Worm (Caenorhabditis elegans): ENCODE results near the gene srg-15.

Gene srg-15

ce11 chrII:8741277-8741676 is 31.1 kb upstream of the srg-15 start:
- TF ChIP-seq nhr-25 (tag; optimal IDR thresholded peaks at IDR 0.05) (peak; percentile 20), mdl-1 (tag; optimal IDR thresholded peaks at IDR 0.05) (peak; percentile 64), nfya-1 (tag; optimal IDR thresholded peaks at IDR 0.05; ENCODE audit: insufficient read depth) (peak; percentile 26), egl-5 (tag; optimal IDR thresholded peaks at IDR 0.05) (peak; percentile 86), pha-4 (tag; optimal IDR thresholded peaks at IDR 0.05) (peak; percentile 25), elt-2 (tag; optimal IDR thresholded peaks at IDR 0.05) (peak; percentile 50), unc-39 (tag; optimal IDR thresholded peaks at IDR 0.05) (no peak), eor-1 (tag; optimal IDR thresholded peaks at IDR 0.05) (no peak)

ce11 chrII:8740326-8740949 is 30.2 kb upstream of the srg-15 start:
- TF ChIP-seq elt-1 (tag; optimal IDR thresholded peaks at IDR 0.05) (no peak), fos-1 (tag; optimal IDR thresholded peaks at IDR 0.05) (peak; percentile 66), nhr-11 (tag; optimal IDR thresholded peaks at IDR 0.05) (no peak), lin-39 (tag; optimal IDR thresholded peaks at IDR 0.05) (no peak), mdl-1 (tag; optimal IDR thresholded peaks at IDR 0.05) (peak; percentile 39), egl-5 (tag; optimal IDR thresholded peaks at IDR 0.05) (no peak), hmg-11 (tag; optimal IDR thresholded peaks at IDR 0.05) (no peak), nfya-1 (tag; optimal IDR thresholded peaks at IDR 0.05; ENCODE audit: insufficient read depth) (peak; percentile 17), ztf-11 (tag; optimal IDR thresholded peaks at IDR 0.05) (no peak), jun-1 (tag; optimal IDR thresholded peaks at IDR 0.05) (peak; percentile 67), nhr-76 (tag; optimal IDR thresholded peaks at IDR 0.05) (no peak), pqm-1 (tag; optimal IDR thresholded peaks at IDR 0.05) (peak; percentile 88), ceh-82 (tag; optimal IDR thresholded peaks at IDR 0.05) (no peak), R02D3.7 (tag; optimal IDR thresholded peaks at IDR 0.05) (peak; percentile 7), nhr-43 (tag; optimal IDR thresholded peaks at IDR 0.05; ENCODE audit: poor library complexity, severe bottlenecking) (peak; percentile 65), aly-2 (tag; optimal IDR thresholded peaks at IDR 0.05) (no peak), elt-2 (tag; optimal IDR thresholded peaks at IDR 0.05) (peak; percentile 95), nhr-23 (tag; optimal IDR thresholded peaks at IDR 0.05) (peak; percentile 51), ZK546.5 (tag; optimal IDR thresholded peaks at IDR 0.05) (no peak), nhr-25 (tag; optimal IDR thresholded peaks at IDR 0.05) (peak; percentile 6), ceh-9 (tag; optimal IDR thresholded peaks at IDR 0.05) (no peak), nhr-28 (tag; optimal IDR thresholded peaks at IDR 0.05) (no peak), elt-3 (tag; optimal IDR thresholded peaks at IDR 0.05) (peak; percentile 42 to 91 (median 87))

- TF ChIP-seq elt-2 (tag; optimal IDR thresholded peaks at IDR 0.05) (peak; percentile 89), pqm-1 (tag; optimal IDR thresholded peaks at IDR 0.05) (peak; percentile 80), jun-1 (tag; optimal IDR thresholded peaks at IDR 0.05) (peak; percentile 47), nhr-76 (tag; optimal IDR thresholded peaks at IDR 0.05) (no peak), nhr-67 (tag; optimal IDR thresholded peaks at IDR 0.05) (no peak), ztf-4 (tag; optimal IDR thresholded peaks at IDR 0.05) (no peak), pha-4 (tag; optimal IDR thresholded peaks at IDR 0.05) (peak; percentile 52)
Measured at ce11 chrII:8738955-8739354, 28.7 kb upstream of the srg-15 start.

ce11 chrII:8738244-8738643 is 28.0 kb upstream of the srg-15 start:
- TF ChIP-seq lsy-12 (tag; optimal IDR thresholded peaks at IDR 0.05) = no peak
- no peak for TF ChIP-seq nfya-1 (tag; optimal IDR thresholded peaks at IDR 0.05; ENCODE audit: insufficient read depth)
- TF ChIP-seq eor-1 (tag; optimal IDR thresholded peaks at IDR 0.05) = no peak
- peak; percentile 7 for TF ChIP-seq elt-2 (tag; optimal IDR thresholded peaks at IDR 0.05)
- no peak for TF ChIP-seq unc-39 (tag; optimal IDR thresholded peaks at IDR 0.05)
- no peak for TF ChIP-seq aly-2 (tag; optimal IDR thresholded peaks at IDR 0.05)
- TF ChIP-seq nhr-237 (tag; optimal IDR thresholded peaks at IDR 0.05) = no peak
- TF ChIP-seq snpc-4 (tag; optimal IDR thresholded peaks at IDR 0.05) = no peak
- no peak for TF ChIP-seq R02D3.7 (tag; optimal IDR thresholded peaks at IDR 0.05)

ce11 chrII:8737456-8737855 is 27.2 kb upstream of the srg-15 start, which contains the start of gene idpb-4:
Gene idpb-4 (minus strand): TSS chrII:8737556.
- TF ChIP-seq nhr-67 (tag; optimal IDR thresholded peaks at IDR 0.05) = no peak
- TF ChIP-seq daf-12 (tag; optimal IDR thresholded peaks at IDR 0.05) = no peak
- TF ChIP-seq lin-15B (tag; optimal IDR thresholded peaks at IDR 0.05) = no peak
